Fruit fly (Drosophila melanogaster): ENCODE results near the gene CG7950.

DNA sequence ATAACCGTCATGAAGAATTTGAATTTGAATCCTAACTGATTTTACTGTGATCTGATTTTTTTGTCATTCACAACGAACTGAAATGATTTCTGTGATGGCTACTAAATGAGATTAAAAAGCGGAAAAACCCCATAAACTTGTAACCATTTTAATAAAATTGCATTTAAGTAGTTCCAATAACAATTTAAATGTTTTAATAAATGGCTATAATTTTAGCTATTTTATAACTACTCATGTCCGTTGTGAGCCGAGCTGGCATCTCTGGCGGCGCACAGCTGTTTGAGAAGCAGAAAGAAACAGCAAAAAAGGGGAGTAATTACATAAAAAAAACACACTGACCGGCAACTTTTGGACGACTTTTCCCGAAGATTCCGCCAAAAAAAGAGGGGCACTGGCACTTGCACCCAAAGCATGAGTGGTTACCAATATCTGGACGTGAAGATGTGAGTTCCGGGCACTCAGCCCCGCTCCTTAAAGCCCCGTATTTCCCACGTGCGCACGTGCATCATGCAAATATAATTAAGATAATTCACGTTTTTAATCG lies at the start of gene CG7950, which contains the start of gene Rpp14a:
- TF ChIP-seq pros (GFP tag; optimal IDR thresholded peaks at IDR 0.05) (no peak), CG30431 (GFP tag; optimal IDR thresholded peaks at IDR 0.05) (peak; percentile 21), CG3838 (GFP tag; optimal IDR thresholded peaks at IDR 0.05) (peak; percentile 58), ap (GFP tag; IDR thresholded peaks at IDR 0.05) (peak; percentile 73), PHDP (tag; optimal IDR thresholded peaks at IDR 0.05) (peak; percentile 85), zen2 (GFP tag; IDR thresholded peaks at IDR 0.05; ENCODE audit: partially characterized antibody) (no peak; the same call in 2 of the 3 replicates), kah (GFP tag; optimal IDR thresholded peaks at IDR 0.05) (no peak), CG16779 (GFP tag; IDR thresholded peaks at IDR 0.05) (peak; percentile 62), CG8478 (optimal IDR thresholded peaks at IDR 0.05) (no peak), ci (GFP tag; IDR thresholded peaks at IDR 0.05) (peak; percentile 91), CG17829 (tag; optimal IDR thresholded peaks at IDR 0.05) (peak; percentile 83), Side (GFP tag; optimal IDR thresholded peaks at IDR 0.05) (peak; percentile 35), MTF-1 (GFP tag; optimal IDR thresholded peaks at IDR 0.05; ENCODE audit: borderline replicate concordance) (no peak), ab (GFP tag; optimal IDR thresholded peaks at IDR 0.05) (no peak)
